Worm (Caenorhabditis elegans): ENCODE results near the gene fbxb-78.

DNA sequence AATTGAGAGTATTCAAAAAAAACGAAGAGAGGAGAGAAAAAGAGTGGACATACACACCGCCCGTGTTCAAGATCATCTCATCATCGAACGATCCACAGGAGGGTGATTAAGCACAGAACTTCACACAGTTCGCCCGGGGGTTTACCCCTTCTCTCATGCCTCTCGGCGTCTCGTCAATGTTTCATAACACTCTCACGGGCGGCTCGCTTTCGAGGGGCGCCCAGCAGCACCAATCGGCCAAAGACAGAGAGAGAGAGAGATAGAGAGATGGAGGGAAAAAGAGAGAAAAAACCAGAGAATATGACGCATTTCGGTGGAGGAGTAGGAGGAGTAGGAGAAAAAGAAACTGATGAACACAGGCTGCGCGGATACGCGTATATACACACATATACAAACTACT lies 32.2 kb upstream of the fbxb-78 start:
- TF ChIP-seq him-1 (tag; optimal IDR thresholded peaks at IDR 0.05) (no peak), dao-5 (tag; optimal IDR thresholded peaks at IDR 0.05) (no peak), W03F9.2 (tag; optimal IDR thresholded peaks at IDR 0.05) (peak; percentile 41)

Measured in whole organism, L4/young adult.